Worm (Caenorhabditis elegans) whole organism, L1 larva: ENCODE results near the gene fdgt-1.

Experiments used
- F16B12.6 ChIP-seq: fragments of 150-350 bp; optimal IDR thresholded peaks from 2 replicates; lab custom pipeline; 2014; ENCODE audit warnings: missing biosample characterization, missing genetic modification characterization
- ceh-88 ChIP-seq: fragments of 200-800 bp; sonication (Bioruptor generic); IDR thresholded peaks from 2 replicates; pipeline ENCODE4 v1.3.6; 2022; ENCODE audit warnings: missing genetic modification characterization, missing compliant biosample characterization
- ceh-90 ChIP-seq: sonication (generic microtip); optimal IDR thresholded peaks from 2 replicates; lab custom pipeline; 2016; ENCODE audit warnings: missing genetic modification characterization, missing compliant biosample characterization
- ces-1 ChIP-seq: fragments of 150-350 bp; optimal IDR thresholded peaks from 2 replicates; lab custom pipeline; 2014; ENCODE audit warnings: missing biosample characterization, missing genetic modification reagents, missing genetic modification characterization
- dpl-1 ChIP-seq, 3 experiments: fragments of 150-350 bp in 2 of 3; sonication (generic microtip) in 1 of 3; optimal IDR thresholded peaks; 2 replicates each; lab custom pipeline; 2014 to 2017; ENCODE audit warnings: missing biosample characterization in 3 of 3, missing genetic modification characterization in 3 of 3, missing genetic modification reagents in 3 of 3
- dsc-1 ChIP-seq: sonication (generic microtip); optimal IDR thresholded peaks from 2 replicates; lab custom pipeline; 2016; ENCODE audit warnings: mild to moderate bottlenecking, missing genetic modification characterization, missing compliant biosample characterization
- efl-1 ChIP-seq, 4 experiments: fragments of 150-350 bp; optimal IDR thresholded peaks in 3 of 4; peaks in 1 of 4; 1 replicate in 1 of 4; 2 replicates in 3 of 4; lab custom pipeline; 2014; ENCODE audit warnings: missing biosample characterization in 2 of 4, missing genetic modification characterization in 2 of 4, missing genetic modification reagents in 2 of 4
- egl-13 ChIP-seq: sonication (generic microtip); optimal IDR thresholded peaks from 2 replicates; lab custom pipeline; 2016; ENCODE audit warnings: missing genotype, missing genetic modification reagents, missing genetic modification characterization, missing compliant biosample characterization
- elt-2 ChIP-seq: sonication (generic microtip); optimal IDR thresholded peaks from 2 replicates; lab custom pipeline; 2016; ENCODE audit warnings: missing genetic modification characterization, mild to moderate bottlenecking, inconsistent platforms, missing compliant biosample characterization, missing genetic modification reagents
- fkh-8 ChIP-seq: sonication (generic microtip); optimal IDR thresholded peaks from 2 replicates; lab custom pipeline; 2016; ENCODE audit warnings: mild to moderate bottlenecking, missing genetic modification characterization, missing compliant biosample characterization
- fos-1 ChIP-seq: fragments of 150-350 bp; optimal IDR thresholded peaks from 2 replicates; lab custom pipeline; 2014; ENCODE audit warnings: missing biosample characterization, missing genetic modification characterization
- hlh-17 ChIP-seq: fragments of 200-800 bp; sonication (Bioruptor generic); optimal IDR thresholded peaks from 2 replicates; lab custom pipeline; 2018; ENCODE audit warnings: missing genetic modification characterization, mild to moderate bottlenecking, missing compliant biosample characterization, moderate library complexity, borderline replicate concordance
- hpl-2 ChIP-seq: fragments of 150-350 bp; optimal IDR thresholded peaks from 2 replicates; lab custom pipeline; 2014; ENCODE audit warnings: missing biosample characterization, missing genetic modification reagents, missing genetic modification characterization
- irx-1 ChIP-seq: sonication (generic microtip); optimal IDR thresholded peaks from 2 replicates; lab custom pipeline; 2016; ENCODE audit warnings: missing genetic modification characterization, missing compliant biosample characterization
- lin-14 ChIP-seq: fragments of 200-800 bp; sonication (Bioruptor generic); optimal IDR thresholded peaks from 2 replicates; lab custom pipeline; 2018; ENCODE audit warnings: mild to moderate bottlenecking, missing genetic modification characterization, moderate library complexity, missing compliant biosample characterization
- lsy-2 ChIP-seq, 2 experiments: fragments of 150-350 bp; optimal IDR thresholded peaks; 2 replicates each; lab custom pipeline; 2014; ENCODE audit warnings: missing biosample characterization in 2 of 2, missing genetic modification characterization in 2 of 2
- mep-1 ChIP-seq: fragments of 150-350 bp; optimal IDR thresholded peaks from 2 replicates; lab custom pipeline; 2014; ENCODE audit warnings: missing biosample characterization, missing genetic modification characterization
- nhr-12 ChIP-seq: sonication (generic microtip); optimal IDR thresholded peaks from 2 replicates; lab custom pipeline; 2017; ENCODE audit warnings: missing biosample characterization, missing genetic modification characterization
- nhr-47 ChIP-seq: sonication (generic microtip); optimal IDR thresholded peaks from 2 replicates; lab custom pipeline; 2016; ENCODE audit warnings: mild to moderate bottlenecking, missing genetic modification characterization, moderate library complexity, missing compliant biosample characterization
- nhr-71 ChIP-seq: sonication (generic microtip); optimal IDR thresholded peaks from 2 replicates; lab custom pipeline; 2016; ENCODE audit warnings: mild to moderate bottlenecking, missing genetic modification characterization, moderate library complexity, missing compliant biosample characterization
- nhr-77 ChIP-seq: fragments of 150-350 bp; optimal IDR thresholded peaks from 2 replicates; lab custom pipeline; 2014; ENCODE audit warnings: missing biosample characterization, missing genetic modification characterization
- nhr-84 ChIP-seq: sonication (generic microtip); optimal IDR thresholded peaks from 2 replicates; lab custom pipeline; 2017; ENCODE audit warnings: missing biosample characterization, missing genetic modification characterization
- nhr-85 ChIP-seq: sonication (generic microtip); peaks from one replicate; lab custom pipeline; 2016; ENCODE audit warnings: missing genetic modification characterization, inconsistent platforms, missing compliant biosample characterization
- nhr-90 ChIP-seq: sonication (generic microtip); optimal IDR thresholded peaks from 2 replicates; lab custom pipeline; 2016; ENCODE audit warnings: mild to moderate bottlenecking, missing genetic modification characterization, missing compliant biosample characterization; ENCODE audit not compliant: poor library complexity
- pax-3 ChIP-seq: fragments of 200-800 bp; sonication (Bioruptor generic); optimal IDR thresholded peaks from 2 replicates; lab custom pipeline; 2018; ENCODE audit warnings: mild to moderate bottlenecking, missing genetic modification characterization, moderate library complexity, missing compliant biosample characterization
- rnt-1 ChIP-seq: sonication (generic microtip); optimal IDR thresholded peaks from 2 replicates; lab custom pipeline; 2016; ENCODE audit warnings: mild to moderate bottlenecking, missing genetic modification characterization, moderate library complexity, missing compliant biosample characterization
- skn-1 ChIP-seq: fragments of 150-350 bp; optimal IDR thresholded peaks from 2 replicates; lab custom pipeline; 2014; ENCODE audit warnings: missing biosample characterization, missing genetic modification characterization
- snpc-4 ChIP-seq: fragments of 150-350 bp; optimal IDR thresholded peaks from 2 replicates; lab custom pipeline; 2014; ENCODE audit warnings: missing biosample characterization, missing genetic modification characterization
- swsn-7 ChIP-seq: sonication (generic microtip); optimal IDR thresholded peaks from 2 replicates; lab custom pipeline; 2016; ENCODE audit warnings: missing genetic modification characterization, missing compliant biosample characterization
- unc-130 ChIP-seq: fragments of 150-350 bp; optimal IDR thresholded peaks from 2 replicates; lab custom pipeline; 2017; ENCODE audit warnings: missing biosample characterization, missing genetic modification characterization, inconsistent platforms
- unc-86 ChIP-seq: sonication (generic microtip); optimal IDR thresholded peaks from 2 replicates; lab custom pipeline; 2016; ENCODE audit warnings: missing genetic modification characterization, missing compliant biosample characterization
- unc-98 ChIP-seq: fragments of 200-800 bp; sonication (Bioruptor generic); IDR thresholded peaks from 2 replicates; pipeline ENCODE4 v1.3.6; 2022; ENCODE audit warnings: missing genetic modification characterization, missing compliant biosample characterization
- vab-15 ChIP-seq: sonication (generic microtip); optimal IDR thresholded peaks from 2 replicates; lab custom pipeline; 2017; ENCODE audit warnings: missing genotype, mild to moderate bottlenecking, missing genetic modification characterization, missing compliant biosample characterization
- zag-1 ChIP-seq: fragments of 150-350 bp; optimal IDR thresholded peaks from 2 replicates; lab custom pipeline; 2014; ENCODE audit warnings: missing biosample characterization, missing genetic modification characterization

Gene fdgt-1

DNA sequence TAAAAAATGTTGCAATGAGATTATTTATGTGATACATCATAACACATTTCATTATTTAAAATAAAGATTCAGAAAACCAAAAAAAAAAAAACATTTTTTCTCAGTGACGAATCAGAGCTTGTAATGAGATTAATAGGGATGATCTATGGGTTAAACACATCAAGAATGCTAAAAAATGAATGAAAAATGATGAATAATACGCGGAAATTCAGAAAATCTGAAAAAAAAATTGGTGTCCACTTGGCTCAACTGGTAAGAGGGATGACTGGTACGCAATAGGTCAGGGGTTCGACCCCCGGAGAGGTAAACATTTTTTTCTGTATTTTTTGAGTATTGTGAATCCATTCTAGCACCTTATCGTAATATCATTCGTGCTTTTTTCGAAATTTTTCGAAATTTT is 25.8 kb upstream of the fdgt-1 start:
- TF ChIP-seq dsc-1 (tag; lab: Kevin White, UChicago) (peak; percentile 20), nhr-47 (no peak), efl-1 (optimal IDR thresholded peaks at IDR 0.05; lab: Kevin White, UChicago) (no peak), efl-1 (GFP tag; optimal IDR thresholded peaks at IDR 0.05 in 1 of 2; lab: Kevin White, UChicago) (peak in 1 of 2 experiments; percentile 61), snpc-4 (tag; lab: Kevin White, UChicago) (no peak), hpl-2 (GFP tag; lab: Kevin White, UChicago) (no peak), hlh-17 (GFP tag; lab: Kevin White, UChicago) (no peak), nhr-84 (tag; lab: Kevin White, UChicago) (no peak)

DNA sequence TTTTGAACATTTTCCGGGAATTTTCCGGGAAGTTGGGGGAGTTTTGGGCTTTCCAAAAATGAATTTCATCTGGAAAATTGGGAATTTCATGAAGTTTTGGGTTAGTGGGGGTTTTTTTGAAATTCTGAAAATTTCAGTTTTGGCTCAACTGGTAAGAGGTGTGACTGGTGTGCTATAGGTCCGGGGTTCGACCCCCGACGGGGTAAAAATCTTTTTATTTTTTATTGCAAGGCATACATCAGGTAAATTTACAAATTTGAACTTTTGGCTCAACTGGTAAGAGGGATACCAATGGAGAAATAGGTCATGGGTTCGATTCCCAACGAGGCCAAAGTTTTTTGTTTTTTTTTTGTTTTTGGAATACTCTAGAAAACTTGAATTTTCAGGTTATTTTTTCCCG is 22.7 kb upstream of the fdgt-1 start:
- TF ChIP-seq F16B12.6 (tag; lab: Kevin White, UChicago) (no peak), ceh-90 (tag; lab: Kevin White, UChicago) (no peak), lin-14 (no peak), zag-1 (tag; lab: Kevin White, UChicago) (no peak), nhr-71 (tag; lab: Kevin White, UChicago) (no peak), nhr-77 (tag; lab: Kevin White, UChicago) (no peak), nhr-47 (no peak), unc-130 (no peak)

DNA sequence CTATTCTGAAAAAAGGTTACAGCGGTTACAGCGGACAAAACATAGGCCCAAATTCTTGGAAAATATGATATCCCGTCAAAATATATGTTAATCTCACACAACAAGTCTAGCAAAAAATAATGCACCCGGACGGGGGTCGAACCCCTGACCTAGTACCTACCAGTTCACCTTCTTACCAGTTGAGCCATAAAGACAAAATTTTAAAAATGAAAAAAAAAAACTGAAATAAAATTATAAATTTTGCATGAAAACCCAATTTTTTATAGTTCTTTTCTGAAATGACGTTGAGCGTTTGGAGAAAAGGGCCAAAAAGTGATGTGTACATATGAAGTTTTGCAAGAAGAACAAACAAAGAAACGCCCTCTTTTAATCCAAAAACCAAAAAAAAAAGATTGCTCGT is 21.9 kb upstream of the fdgt-1 start:
- no peak for TF ChIP-seq ces-1 (GFP tag; lab: Kevin White, UChicago)
- TF ChIP-seq efl-1 (optimal IDR thresholded peaks at IDR 0.05; lab: Kevin White, UChicago), result no peak
- TF ChIP-seq efl-1 (GFP tag; optimal IDR thresholded peaks at IDR 0.05 in 1 of 2; lab: Kevin White, UChicago), result peak in 1 of 2 experiments; percentile 39
- TF ChIP-seq fos-1 (tag; lab: Kevin White, UChicago), result no peak
- no peak for TF ChIP-seq swsn-7 (tag; lab: Kevin White, UChicago)
- TF ChIP-seq, all 84 proteins: peak for 1

DNA sequence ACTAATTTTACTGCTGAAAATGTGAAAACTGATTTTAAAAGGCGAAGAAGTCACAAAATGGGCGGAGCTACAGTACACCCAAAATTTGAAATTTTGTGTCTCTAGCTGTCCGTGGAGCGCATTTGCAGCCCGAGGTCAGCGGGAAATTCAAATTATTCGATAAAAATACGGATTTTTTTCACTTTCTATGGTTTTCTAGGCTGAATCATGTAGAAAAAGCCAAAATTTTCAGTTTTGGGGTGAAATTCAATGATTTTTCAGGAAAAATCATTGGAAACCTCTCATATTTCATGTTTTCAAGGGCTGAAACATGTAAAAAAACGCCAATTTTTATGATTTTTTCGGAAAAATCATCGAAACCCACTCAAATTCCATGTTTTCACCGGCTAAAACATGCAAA is 13.6 kb upstream of the fdgt-1 start:
- TF ChIP-seq fkh-8, result no peak

DNA sequence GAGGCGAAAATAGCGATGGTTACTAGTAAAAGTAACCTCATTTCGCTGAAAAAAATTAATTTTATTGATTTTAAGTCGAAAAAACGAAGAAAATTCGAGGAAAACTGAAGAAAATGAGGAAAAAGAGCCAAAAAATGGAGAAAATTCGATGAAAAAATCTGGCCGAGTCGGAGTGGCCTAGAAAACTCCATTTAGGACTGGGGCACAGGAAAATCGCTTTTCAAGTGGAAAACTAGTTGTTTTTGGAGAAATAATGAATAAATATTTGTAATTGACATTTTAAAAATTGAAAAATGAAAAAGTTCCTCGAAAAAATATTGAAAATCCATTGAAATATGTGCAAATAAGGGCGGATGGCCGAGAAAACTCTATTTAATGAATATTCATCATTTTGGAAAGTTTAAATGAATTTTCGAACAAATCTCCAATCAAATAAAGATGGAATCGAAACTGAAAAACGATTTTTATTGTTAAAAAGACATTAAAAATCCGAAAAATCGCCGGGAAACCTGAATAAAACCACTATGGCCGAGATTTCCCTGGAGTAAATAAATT is 4.0 kb upstream of the fdgt-1 start, which contains the start of gene emc-1:
emc-1 (minus strand) TSS at position 45 of the 555 bp plus-strand sequence.
- TF ChIP-seq irx-1 (tag; lab: Kevin White, UChicago), result peak; percentile 45
- no peak for TF ChIP-seq vab-15 (tag; lab: Kevin White, UChicago)
- peak in 1 of 3 experiments; percentile 14 for TF ChIP-seq dpl-1 (GFP tag; optimal IDR thresholded peaks at IDR 0.05; lab: Kevin White, UChicago)
- TF ChIP-seq nhr-12 (tag; lab: Kevin White, UChicago), result no peak
- no peak for TF ChIP-seq elt-2 (tag; lab: Kevin White, UChicago)
- peak; percentile 63 for TF ChIP-seq nhr-85 (tag; lab: Kevin White, UChicago)
- TF ChIP-seq pax-3 (tag; lab: Kevin White, UChicago), result no peak
- peak; percentile 76 for TF ChIP-seq ceh-90 (tag; lab: Kevin White, UChicago)
- TF ChIP-seq nhr-84 (tag; lab: Kevin White, UChicago), result no peak
- TF ChIP-seq ceh-88 (GFP tag; lab: Robert Waterston, UW), result no peak
- TF ChIP-seq unc-98, result no peak
- TF ChIP-seq lin-14, result peak; percentile 32
- TF ChIP-seq unc-86 (tag; lab: Kevin White, UChicago), result no peak
- TF ChIP-seq efl-1 (optimal IDR thresholded peaks at IDR 0.05; lab: Kevin White, UChicago), result no peak
- TF ChIP-seq efl-1 (GFP tag; optimal IDR thresholded peaks at IDR 0.05 in 1 of 2; lab: Kevin White, UChicago), result peak in 1 of 2 experiments; percentile 14
- no peak for TF ChIP-seq nhr-47
- peak; percentile 37 for TF ChIP-seq rnt-1
- no peak for TF ChIP-seq skn-1 (tag; lab: Kevin White, UChicago)
- TF ChIP-seq mep-1 (tag; lab: Kevin White, UChicago), result peak; percentile 16
- TF ChIP-seq nhr-90, result peak; percentile 8
- peak in 1 of 2 experiments; percentile 7 for TF ChIP-seq lsy-2 (tag; optimal IDR thresholded peaks at IDR 0.05; lab: Kevin White, UChicago)
- no peak for TF ChIP-seq egl-13 (tag; lab: Kevin White, UChicago)
- peak; percentile 2 for TF ChIP-seq fkh-8
- TF ChIP-seq, all 84 proteins: peak for 11
